Fruit fly (Drosophila melanogaster) whole organism, embryonic: ENCODE data around the gene mEFG1.

Source experiments
- Asciz ChIP-seq: fragments of 200-800 bp; sonication (Bioruptor generic); optimal IDR thresholded peaks from 2 replicates; lab custom pipeline; 2017; ENCODE audit warnings: missing biosample characterization, mild to moderate bottlenecking, missing genetic modification characterization, missing genetic modification reagents
- CG11398 ChIP-seq: fragments of 200-800 bp; sonication (Bioruptor generic); optimal IDR thresholded peaks from 2 replicates; lab custom pipeline; 2016; ENCODE audit warnings: missing biosample characterization, missing genetic modification characterization
- CG12236 ChIP-seq: fragments of 200-800 bp; sonication (Bioruptor generic); optimal IDR thresholded peaks from 2 replicates; lab custom pipeline; 2016; ENCODE audit warnings: missing biosample characterization, missing genetic modification characterization
- CG12391 ChIP-seq: fragments of 200-800 bp; sonication (Bioruptor generic); optimal IDR thresholded peaks from 3 replicates; lab custom pipeline; 2018; ENCODE audit warnings: missing biosample characterization, mild to moderate bottlenecking, missing genetic modification characterization, moderate library complexity
- CG13287 ChIP-seq: fragments of 200-800 bp; sonication (Bioruptor generic); IDR thresholded peaks from 2 replicates; pipeline ENCODE4 v1.3.6; 2022; ENCODE audit warnings: missing biosample characterization, missing genetic modification characterization; ENCODE audit not compliant: partially characterized antibody
- CG13624 ChIP-seq: fragments of 200-800 bp; sonication (Bioruptor generic); optimal IDR thresholded peaks from 2 replicates; lab custom pipeline; 2016; ENCODE audit warnings: missing biosample characterization, missing genetic modification characterization
- CG15073 ChIP-seq: fragments of 200-800 bp; sonication (Bioruptor generic); optimal IDR thresholded peaks from 2 replicates; lab custom pipeline; 2016; ENCODE audit warnings: missing biosample characterization, missing genetic modification characterization
- CG2889 ChIP-seq: fragments of 200-800 bp; sonication (Bioruptor generic); IDR thresholded peaks from 3 replicates; pipeline ENCODE4 v1.3.6; 2022; ENCODE audit warnings: missing biosample characterization, missing genetic modification characterization
- CG30403 ChIP-seq: fragments of 200-800 bp; sonication (Bioruptor generic); optimal IDR thresholded peaks from 3 replicates; lab custom pipeline; 2016; ENCODE audit warnings: missing biosample characterization, missing genetic modification characterization
- CG3065 ChIP-seq: fragments of 200-800 bp; sonication (Bioruptor generic); optimal IDR thresholded peaks from 2 replicates; lab custom pipeline; 2016; ENCODE audit warnings: missing biosample characterization, missing genetic modification characterization
- CG4730 ChIP-seq: fragments of 200-800 bp; sonication (Bioruptor generic); IDR thresholded peaks from 2 replicates; pipeline ENCODE4 v1.3.6; 2022; ENCODE audit warnings: missing biosample characterization, missing genetic modification characterization
- CG6175 ChIP-seq: fragments of 200-800 bp; sonication (Bioruptor generic); IDR thresholded peaks from 3 replicates; pipeline ENCODE4 v1.3.6; 2022; ENCODE audit warnings: missing biosample characterization, missing genetic modification characterization
- CG6254 ChIP-seq: fragments of 200-800 bp; sonication (Bioruptor generic); optimal IDR thresholded peaks from 3 replicates; lab custom pipeline; 2017; ENCODE audit warnings: mild to moderate bottlenecking, missing biosample characterization, missing genetic modification reagents, missing genetic modification characterization
- CG6689 ChIP-seq: fragments of 200-800 bp; sonication (Bioruptor generic); IDR thresholded peaks from 2 replicates; pipeline ENCODE4 v1.3.6; 2022; ENCODE audit warnings: missing biosample characterization, missing genetic modification characterization
- CG7271 ChIP-seq: fragments of 200-800 bp; sonication (Bioruptor generic); optimal IDR thresholded peaks from 2 replicates; lab custom pipeline; 2018; ENCODE audit warnings: missing biosample characterization, mild to moderate bottlenecking, missing genetic modification characterization, moderate library complexity
- CG8765 ChIP-seq: fragments of 200-800 bp; sonication (Bioruptor generic); IDR thresholded peaks from 2 replicates; pipeline ENCODE4 v1.3.6; 2022; ENCODE audit warnings: missing biosample characterization, missing genetic modification characterization
- Camta ChIP-seq: fragments of 200-800 bp; sonication (Bioruptor generic); optimal IDR thresholded peaks from 2 replicates; lab custom pipeline; 2016; ENCODE audit warnings: missing biosample characterization, missing genetic modification characterization
- CrebB ChIP-seq: fragments of 200-800 bp; sonication (Bioruptor generic); optimal IDR thresholded peaks from 3 replicates; lab custom pipeline; 2018; ENCODE audit warnings: missing biosample characterization, mild to moderate bottlenecking, missing genetic modification characterization
- D ChIP-seq, 2 experiments: fragments of 200-800 bp in 1 of 2; fragments of >200 bp in 1 of 2; sonication (Bioruptor generic) in 1 of 2; optimal IDR thresholded peaks; 2 replicates in 1 of 2; 3 replicates in 1 of 2; lab custom pipeline; 2017; ENCODE audit warnings: mild to moderate bottlenecking in 1 of 2, missing biosample characterization in 1 of 2, missing genetic modification characterization in 1 of 2, missing genetic modification reagents in 1 of 2
- Dll ChIP-seq: fragments of 200-800 bp; sonication (Bioruptor generic); IDR thresholded peaks from 4 replicates; pipeline ENCODE4 v1.3.6; 2022; ENCODE audit warnings: missing biosample characterization, missing genetic modification characterization; ENCODE audit not compliant: partially characterized antibody
- Doc2 ChIP-seq: fragments of 200-800 bp; sonication (Bioruptor generic); IDR thresholded peaks from 2 replicates; pipeline ENCODE4 v1.3.6; 2022; ENCODE audit warnings: missing biosample characterization, missing genetic modification characterization
- HLH54F ChIP-seq: fragments of 200-800 bp; sonication (Bioruptor generic); optimal IDR thresholded peaks from 3 replicates; lab custom pipeline; 2016; ENCODE audit warnings: missing biosample characterization, missing genetic modification characterization
- Hey ChIP-seq: fragments of 200-800 bp; sonication (Bioruptor generic); optimal IDR thresholded peaks from 3 replicates; lab custom pipeline; 2018; ENCODE audit warnings: missing biosample characterization, mild to moderate bottlenecking, missing genetic modification characterization
- HmgD ChIP-seq: fragments of 200-800 bp; sonication (Bioruptor generic); optimal IDR thresholded peaks from 3 replicates; lab custom pipeline; 2016; ENCODE audit warnings: missing biosample characterization, missing genetic modification characterization
- Mad ChIP-seq: fragments of 200-800 bp; sonication (Bioruptor generic); optimal IDR thresholded peaks from 2 replicates; lab custom pipeline; 2016; ENCODE audit warnings: missing biosample characterization, missing genetic modification characterization
- Nf-YA ChIP-seq: fragments of 200-800 bp; sonication (Bioruptor generic); IDR thresholded peaks from 2 replicates; pipeline ENCODE4 v1.3.6; 2022; ENCODE audit warnings: missing biosample characterization, missing genetic modification characterization
- Nf-YC ChIP-seq: fragments of 200-800 bp; optimal IDR thresholded peaks from 3 replicates; lab custom pipeline; 2019; ENCODE audit warnings: missing biosample characterization, mild to moderate bottlenecking, missing genetic modification characterization, moderate library complexity
- Usf ChIP-seq: fragments of 200-800 bp; sonication (Bioruptor generic); optimal IDR thresholded peaks from 2 replicates; lab custom pipeline; 2017; ENCODE audit warnings: missing genotype, missing biosample characterization, missing genetic modification characterization
- YL-1 ChIP-seq: fragments of 200-800 bp; sonication (Bioruptor generic); optimal IDR thresholded peaks from 3 replicates; lab custom pipeline; 2017; ENCODE audit warnings: missing biosample characterization, mild to moderate bottlenecking, missing genetic modification characterization
- ara ChIP-seq: fragments of 200-800 bp; sonication (Bioruptor generic); IDR thresholded peaks from 2 replicates; pipeline ENCODE4 v1.3.6; 2022; ENCODE audit warnings: missing biosample characterization, missing genetic modification characterization
- cg ChIP-seq: fragments of 200-800 bp; sonication (Bioruptor generic); optimal IDR thresholded peaks from 3 replicates; lab custom pipeline; 2019; ENCODE audit warnings: missing biosample characterization, mild to moderate bottlenecking, missing genetic modification characterization, moderate library complexity
- chn ChIP-seq: fragments of 200-800 bp; sonication (Bioruptor generic); optimal IDR thresholded peaks from 2 replicates; lab custom pipeline; 2016; ENCODE audit warnings: missing biosample characterization, missing genetic modification characterization
- crol ChIP-seq: fragments of 200-800 bp; sonication (Bioruptor generic); IDR thresholded peaks from 2 replicates; pipeline ENCODE4 v1.3.6; 2022; ENCODE audit warnings: missing biosample characterization, missing genetic modification characterization
- dmrt99B ChIP-seq: fragments of 200-800 bp; sonication (Bioruptor generic); optimal IDR thresholded peaks from 2 replicates; lab custom pipeline; 2018; ENCODE audit warnings: missing biosample characterization, mild to moderate bottlenecking, missing genetic modification characterization, moderate library complexity
- dysf ChIP-seq: fragments of 200-800 bp; sonication (Bioruptor generic); IDR thresholded peaks from 3 replicates; pipeline ENCODE4 v1.3.6; 2022; ENCODE audit warnings: missing biosample characterization, missing genetic modification characterization
- h ChIP-seq: fragments of >200 bp; optimal IDR thresholded peaks from 2 replicates; lab custom pipeline; 2017
- lbe ChIP-seq: fragments of 200-800 bp; sonication (Bioruptor generic); optimal IDR thresholded peaks from 2 replicates; lab custom pipeline; 2016; ENCODE audit warnings: missing biosample characterization, mild to moderate bottlenecking, missing genetic modification characterization
- nerfin-2 ChIP-seq: fragments of 200-800 bp; sonication (Bioruptor generic); IDR thresholded peaks from 2 replicates; pipeline ENCODE4 v1.3.6; 2022; ENCODE audit warnings: missing biosample characterization, missing genetic modification characterization; ENCODE audit not compliant: partially characterized antibody
- oc ChIP-seq: fragments of 200-800 bp; sonication (Bioruptor generic); optimal IDR thresholded peaks from 2 replicates; lab custom pipeline; 2018; ENCODE audit warnings: missing biosample characterization, mild to moderate bottlenecking, missing genetic modification characterization, moderate library complexity
- org-1 ChIP-seq: fragments of 200-800 bp; sonication (Bioruptor generic); optimal IDR thresholded peaks from 2 replicates; lab custom pipeline; 2017; ENCODE audit warnings: missing biosample characterization, missing genetic modification characterization
- p53 ChIP-seq: fragments of 200-800 bp; sonication (Bioruptor generic); optimal IDR thresholded peaks from 2 replicates; lab custom pipeline; 2016; ENCODE audit warnings: missing biosample characterization, missing genetic modification characterization
- salm ChIP-seq: fragments of 200-800 bp; sonication (Bioruptor generic); optimal IDR thresholded peaks from 2 replicates; lab custom pipeline; 2018; ENCODE audit warnings: missing biosample characterization, mild to moderate bottlenecking, missing genetic modification characterization
- sd ChIP-seq: fragments of 200-800 bp; sonication (Bioruptor generic); optimal IDR thresholded peaks from 3 replicates; lab custom pipeline; 2018; ENCODE audit warnings: missing biosample characterization, mild to moderate bottlenecking, missing genetic modification characterization, moderate library complexity
- shn ChIP-seq: fragments of 200-800 bp; sonication (Bioruptor generic); optimal IDR thresholded peaks from 3 replicates; lab custom pipeline; 2016; ENCODE audit warnings: missing biosample characterization, missing genetic modification characterization
- sim ChIP-seq: fragments of 200-800 bp; sonication (Bioruptor generic); IDR thresholded peaks from 2 replicates; pipeline ENCODE4 v1.3.6; 2022; ENCODE audit warnings: missing biosample characterization, missing genetic modification characterization
- sisA ChIP-seq: fragments of 200-800 bp; sonication (Bioruptor generic); IDR thresholded peaks from 2 replicates; pipeline ENCODE4 v1.3.6; 2022; ENCODE audit warnings: missing biosample characterization, missing genetic modification characterization
- slbo ChIP-seq: fragments of 200-800 bp; sonication (Bioruptor generic); IDR thresholded peaks from 2 replicates; pipeline ENCODE4 v1.3.6; 2022; ENCODE audit warnings: missing biosample characterization, missing genetic modification characterization
- so ChIP-seq: fragments of 200-800 bp; sonication (Bioruptor generic); IDR thresholded peaks from 3 replicates; pipeline ENCODE4 v1.3.6; 2022; ENCODE audit warnings: missing biosample characterization, missing genetic modification characterization
- tio ChIP-seq: fragments of 200-800 bp; sonication (Bioruptor generic); optimal IDR thresholded peaks from 2 replicates; lab custom pipeline; 2017; ENCODE audit warnings: missing biosample characterization, missing genetic modification characterization, inconsistent platforms
- tx ChIP-seq: fragments of 200-800 bp; sonication (Bioruptor generic); optimal IDR thresholded peaks from 2 replicates; lab custom pipeline; 2016; ENCODE audit warnings: missing biosample characterization, missing genetic modification characterization
- z ChIP-seq: fragments of 200-800 bp; sonication (Bioruptor generic); IDR thresholded peaks from 3 replicates; pipeline ENCODE4 v1.3.6; 2022; ENCODE audit warnings: missing biosample characterization, missing genetic modification characterization

mEFG1 gene

dm6 chr2L:7219650-7220267 lies 3.1 kb downstream of the mEFG1 start, which contains the start of gene CG13784 (continued):
- TF ChIP-seq CG12236 (GFP tag; lab: Kevin White, UChicago) (no peak), CG6175 (GFP tag; lab: Robert Waterston, UW) (no peak; the same call in 2 of the 3 replicates), Asciz (GFP tag; lab: Kevin White, UChicago) (no peak), CG2889 (GFP tag; lab: Robert Waterston, UW) (no peak), org-1 (GFP tag; lab: Kevin White, UChicago) (no peak), crol (GFP tag; lab: Robert Waterston, UW) (no peak), Doc2 (GFP tag; lab: Robert Waterston, UW) (no peak), so (GFP tag; lab: Robert Waterston, UW) (no peak), CG13287 (peak; percentile 74), sd (tag; lab: Kevin White, UChicago) (peak; percentile 29), tx (GFP tag; lab: Kevin White, UChicago) (no peak), Camta (GFP tag; lab: Kevin White, UChicago) (no peak), z (GFP tag; lab: Robert Waterston, UW) (no peak), CG3065 (GFP tag; lab: Kevin White, UChicago) (no peak), YL-1 (GFP tag; lab: Kevin White, UChicago) (peak; percentile 58), HmgD (GFP tag; lab: Kevin White, UChicago) (peak; percentile 31), CG15073 (GFP tag; lab: Kevin White, UChicago) (no peak), chn (GFP tag; lab: Kevin White, UChicago) (peak; percentile 19), nerfin-2 (GFP tag; lab: Robert Waterston, UW) (peak; percentile 28; the same call in 1 of the 2 replicates), lbe (peak; percentile 23), slbo (GFP tag; lab: Robert Waterston, UW) (peak; percentile 42), h (lab: Kevin White, UChicago) (no peak), tio (GFP tag; lab: Kevin White, UChicago) (no peak), oc (tag; lab: Kevin White, UChicago) (peak; percentile 25), dysf (GFP tag; lab: Robert Waterston, UW) (no peak), CG6689 (GFP tag; lab: Robert Waterston, UW) (no peak), CG30403 (GFP tag; lab: Kevin White, UChicago) (no peak), ara (GFP tag; lab: Robert Waterston, UW) (no peak; the same call in 1 of the 2 replicates), Hey (tag; lab: Kevin White, UChicago) (no peak), CrebB (tag; lab: Kevin White, UChicago) (peak; percentile 45), sisA (GFP tag; lab: Robert Waterston, UW) (no peak), Dll (peak; percentile 50; the same call in 2 of the 4 replicates), HLH54F (GFP tag; lab: Kevin White, UChicago) (no peak), CG13624 (GFP tag; lab: Kevin White, UChicago) (no peak), shn (peak; percentile 8), Mad (GFP tag; lab: Kevin White, UChicago) (no peak), D (optimal IDR thresholded peaks at IDR 0.05; lab: Kevin White, UChicago) (no peak), D (GFP tag; optimal IDR thresholded peaks at IDR 0.05; lab: Kevin White, UChicago) (no peak), Nf-YC (tag; lab: Kevin White, UChicago) (peak; percentile 55), CG11398 (GFP tag; lab: Kevin White, UChicago) (peak; percentile 10), CG7271 (tag; lab: Kevin White, UChicago) (no peak), Usf (GFP tag; lab: Kevin White, UChicago) (no peak), CG6254 (no peak), Nf-YA (GFP tag; lab: Robert Waterston, UW) (no peak), CG8765 (peak; percentile 26; the same call in 1 of the 2 replicates), p53 (GFP tag; lab: Kevin White, UChicago) (peak; percentile 38), CG12391 (peak; percentile 63), sim (no peak), dmrt99B (tag; lab: Kevin White, UChicago) (peak; percentile 4), cg (GFP tag; lab: Kevin White, UChicago) (no peak), CG4730 (GFP tag; lab: Robert Waterston, UW) (no peak), salm (tag; lab: Kevin White, UChicago) (peak; percentile 46)
